Fruit fly (Drosophila melanogaster) whole organism, pupa: ENCODE measurements around the gene CG12010.

Experiments used
- CG14655 ChIP-seq: fragments of 200-800 bp; sonication (Bioruptor generic); optimal IDR thresholded peaks from 3 replicates; lab custom pipeline; 2017; ENCODE audit warnings: mild to moderate bottlenecking, missing biosample characterization, missing genetic modification reagents, missing genetic modification characterization
- CG15710 ChIP-seq: fragments of 200-800 bp; sonication (Bioruptor generic); optimal IDR thresholded peaks from 2 replicates; lab custom pipeline; 2018; ENCODE audit warnings: missing biosample characterization, mild to moderate bottlenecking, missing genetic modification characterization, moderate library complexity
- CG17806 ChIP-seq: fragments of 200-800 bp; sonication (Bioruptor generic); optimal IDR thresholded peaks from 2 replicates; lab custom pipeline; 2018; ENCODE audit warnings: missing biosample characterization, mild to moderate bottlenecking, missing genetic modification characterization, moderate library complexity
- CG4496 ChIP-seq: fragments of 200-800 bp; sonication (Bioruptor generic); IDR thresholded peaks from 3 replicates; pipeline ENCODE4 v1.3.6; 2022; ENCODE audit warnings: missing biosample characterization, missing genetic modification characterization
- CG8159 ChIP-seq: fragments of 200-800 bp; sonication (Bioruptor generic); optimal IDR thresholded peaks from 3 replicates; lab custom pipeline; 2018; ENCODE audit warnings: missing biosample characterization, mild to moderate bottlenecking, missing genetic modification characterization, moderate library complexity
- CG9948 ChIP-seq: fragments of 200-800 bp; sonication (Bioruptor generic); optimal IDR thresholded peaks from 2 replicates; lab custom pipeline; 2018; ENCODE audit warnings: missing biosample characterization, mild to moderate bottlenecking, missing genetic modification characterization, moderate library complexity
- EcR ChIP-seq: fragments of 200-800 bp; sonication (Bioruptor generic); optimal IDR thresholded peaks from 3 replicates; lab custom pipeline; 2019; ENCODE audit warnings: missing biosample characterization, missing genetic modification characterization, mild to moderate bottlenecking, moderate library complexity, missing genetic modification reagents
- gl ChIP-seq: fragments of 200-800 bp; sonication (Bioruptor generic); optimal IDR thresholded peaks from 2 replicates; lab custom pipeline; 2018; ENCODE audit warnings: missing biosample characterization, mild to moderate bottlenecking, missing genetic modification characterization
- rn ChIP-seq: fragments of 200-800 bp; sonication (Bioruptor generic); IDR thresholded peaks from 2 replicates; pipeline ENCODE4 v1.3.6; 2022; ENCODE audit warnings: missing biosample characterization, missing genetic modification characterization

DNA sequence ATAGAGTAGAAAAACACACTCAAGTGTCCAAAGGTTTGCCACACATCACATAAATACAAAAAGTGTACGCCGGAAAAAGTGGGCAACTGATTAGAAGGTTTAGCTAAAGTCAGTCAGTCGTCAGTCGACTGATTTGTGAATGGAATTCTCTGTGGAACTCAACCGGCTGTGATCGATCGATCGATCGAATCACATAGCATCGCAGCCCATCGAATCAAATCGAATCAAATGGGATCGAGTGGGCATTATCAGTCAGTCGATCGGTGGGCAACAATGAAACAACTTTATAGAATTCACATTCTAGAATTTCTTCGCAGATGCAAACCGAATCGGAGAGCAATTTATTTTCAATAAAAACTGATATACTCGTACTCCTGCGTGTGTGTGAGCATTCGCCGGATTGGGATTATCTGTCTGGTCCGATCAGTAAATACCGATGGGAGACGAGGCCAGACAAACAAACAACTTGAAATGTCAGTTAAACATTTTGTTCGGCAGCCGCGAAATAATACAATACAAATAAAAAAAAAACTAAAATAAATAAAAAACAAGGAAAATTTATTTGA lies 41.6 kb downstream of the CG12010 start:
- TF ChIP-seq rn = no peak
- TF ChIP-seq CG4496 (GFP tag; lab: Robert Waterston, UW) = no peak
- TF ChIP-seq EcR (GFP tag; lab: Kevin White, UChicago) = no peak
- no peak for TF ChIP-seq CG14655 (GFP tag; lab: Kevin White, UChicago)
- no peak for TF ChIP-seq gl (tag; lab: Kevin White, UChicago)
- no peak for TF ChIP-seq CG15710
- no peak for TF ChIP-seq CG8159 (tag; lab: Kevin White, UChicago)
- no peak for TF ChIP-seq CG17806
- TF ChIP-seq CG9948 = no peak
